Worm (Caenorhabditis elegans) whole organism, L4 larva: ENCODE measurements around the gene F32D8.7.

Source experiments
- ceh-32 ChIP-seq: sonication (generic microtip); optimal IDR thresholded peaks from 2 replicates; lab custom pipeline; 2016; ENCODE audit warnings: mild to moderate bottlenecking, missing genetic modification characterization, missing compliant biosample characterization; ENCODE audit not compliant: poor library complexity
- pqm-1 ChIP-seq: sonication (generic microtip); optimal IDR thresholded peaks from 2 replicates; lab custom pipeline; 2017; ENCODE audit warnings: missing biosample characterization, missing genetic modification characterization
- ztf-7 ChIP-seq: fragments of 150-350 bp; optimal IDR thresholded peaks from 2 replicates; lab custom pipeline; 2014; ENCODE audit warnings: missing biosample characterization, missing genetic modification characterization

DNA sequence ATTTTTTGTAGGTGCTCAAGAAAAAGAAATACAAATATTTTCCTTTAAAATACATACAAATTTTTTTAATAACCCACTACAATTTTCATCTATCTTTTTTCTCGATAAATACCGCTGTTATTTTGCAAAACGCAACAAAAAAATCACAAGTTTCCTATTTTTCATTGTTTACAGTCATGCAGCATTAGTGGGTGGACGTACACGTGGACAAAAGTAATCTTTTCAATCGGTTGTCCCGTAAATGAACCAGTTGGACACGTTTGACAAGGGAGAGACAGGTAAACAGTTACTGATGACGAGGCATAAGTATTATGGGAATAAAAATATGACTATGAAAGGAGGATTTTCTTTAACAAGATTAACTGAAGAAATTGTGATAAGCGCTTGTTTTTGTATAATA is 25.0 kb upstream of the F32D8.7 start:
- no peak for TF ChIP-seq pqm-1
- TF ChIP-seq ztf-7: no peak
- no peak for TF ChIP-seq ceh-32 (tag; lab: Kevin White, UChicago)
